Fruit fly (Drosophila melanogaster): Measurements from ENCODE around the gene Rbp9.

Rbp9 gene

DNA sequence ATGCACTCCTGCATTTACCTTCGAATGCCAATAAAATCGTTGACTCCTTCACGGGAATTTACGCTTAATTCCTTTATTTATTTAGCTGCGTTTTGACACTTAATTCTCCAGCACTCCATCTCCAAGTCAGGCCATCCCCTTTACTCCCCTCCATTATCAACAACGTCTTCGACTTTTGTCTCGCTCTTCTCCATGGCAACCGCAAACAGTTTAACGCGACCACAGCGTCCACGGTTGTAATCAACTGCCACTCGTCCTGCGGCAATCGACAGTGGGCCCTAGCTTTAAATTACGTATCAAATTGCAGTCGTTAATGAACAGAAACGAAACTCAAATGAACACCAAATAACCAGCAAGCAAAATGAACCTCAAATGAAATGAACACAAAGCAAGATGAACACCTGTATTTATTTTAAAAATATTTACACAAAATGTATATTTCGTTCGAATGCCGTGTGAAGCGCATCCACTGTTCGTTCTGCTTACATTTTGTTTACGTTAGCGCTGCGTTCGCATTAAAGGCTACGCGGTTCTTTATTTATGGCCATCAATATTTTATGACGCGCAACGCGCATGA, 22.9 kb upstream of the Rbp9 start (continued):
- TF ChIP-seq eve (GFP tag; optimal IDR thresholded peaks at IDR 0.05) (no peak), abd-A (tag; optimal IDR thresholded peaks at IDR 0.05) (peak; percentile 52), CG7372 (GFP tag; IDR thresholded peaks at IDR 0.05) (no peak), CG4282 (GFP tag; optimal IDR thresholded peaks at IDR 0.05) (no peak), CG17829 (tag; optimal IDR thresholded peaks at IDR 0.05) (no peak), Mes4 (GFP tag; optimal IDR thresholded peaks at IDR 0.05) (no peak), rib (GFP tag; IDR thresholded peaks at IDR 0.05) (no peak), cas (GFP tag; IDR thresholded peaks at IDR 0.05) (no peak), Ptx1 (GFP tag; IDR thresholded peaks at IDR 0.05) (no peak), fru (optimal IDR thresholded peaks at IDR 0.05) (no peak), otp (GFP tag; IDR thresholded peaks at IDR 0.05) (no peak), CG3163 (GFP tag; optimal IDR thresholded peaks at IDR 0.05) (no peak), Trl (optimal IDR thresholded peaks at IDR 0.05) (no peak), Trl (GFP tag; optimal IDR thresholded peaks at IDR 0.05) (no peak), CG11504 (tag; optimal IDR thresholded peaks at IDR 0.05) (peak; percentile 33), Poxn (GFP tag; IDR thresholded peaks at IDR 0.05) (no peak), CG10274 (GFP tag; optimal IDR thresholded peaks at IDR 0.05) (no peak), CG2120 (GFP tag; optimal IDR thresholded peaks at IDR 0.05) (peak; percentile 36), jumu (GFP tag; optimal IDR thresholded peaks at IDR 0.05) (no peak), fd102C (GFP tag; optimal IDR thresholded peaks at IDR 0.05) (no peak), CG5953 (GFP tag; IDR thresholded peaks at IDR 0.05) (no peak), zfh2 (GFP tag; optimal IDR thresholded peaks at IDR 0.05) (no peak), CG32767 (GFP tag; IDR thresholded peaks at IDR 0.05) (no peak), CG10366 (GFP tag; IDR thresholded peaks at IDR 0.05) (no peak), CG4424 (GFP tag; optimal IDR thresholded peaks at IDR 0.05) (no peak), CG12769 (tag; optimal IDR thresholded peaks at IDR 0.05) (peak; percentile 16), CG8478 (optimal IDR thresholded peaks at IDR 0.05) (no peak), caup (GFP tag; optimal IDR thresholded peaks at IDR 0.05; ENCODE audit: severe bottlenecking) (no peak), CG7556 (GFP tag; optimal IDR thresholded peaks at IDR 0.05) (peak; percentile 42), so (GFP tag; IDR thresholded peaks at IDR 0.05) (0 out of 3 replicates have a peak, but pooled peaks have one; percentile 50), CG12391 (tag; optimal IDR thresholded peaks at IDR 0.05) (peak; percentile 17), Hmr (GFP tag; optimal IDR thresholded peaks at IDR 0.05) (peak; percentile 6), CG4820 (GFP tag; optimal IDR thresholded peaks at IDR 0.05) (no peak), CG31224 (GFP tag; IDR thresholded peaks at IDR 0.05) (no peak), Scr (GFP tag; IDR thresholded peaks at IDR 0.05; ENCODE audit: partially characterized antibody) (no peak), Hey (tag; optimal IDR thresholded peaks at IDR 0.05) (no peak), CG9437 (GFP tag; optimal IDR thresholded peaks at IDR 0.05) (peak; percentile 2), CG6765 (GFP tag; optimal IDR thresholded peaks at IDR 0.05) (peak; percentile 3), trh (GFP tag; optimal IDR thresholded peaks at IDR 0.05) (no peak), Sox102F (GFP tag; optimal IDR thresholded peaks at IDR 0.05) (peak; percentile 14), CG10462 (GFP tag; optimal IDR thresholded peaks at IDR 0.05) (no peak), vnd (GFP tag; IDR thresholded peaks at IDR 0.05; ENCODE audit: partially characterized antibody) (no peak), CG12155 (GFP tag; optimal IDR thresholded peaks at IDR 0.05) (no peak), Dref (GFP tag; IDR thresholded peaks at IDR 0.05) (no peak), luna (GFP tag; optimal IDR thresholded peaks at IDR 0.05) (no peak), Blimp-1 (GFP tag; optimal IDR thresholded peaks at IDR 0.05) (peak; percentile 15), CG14860 (GFP tag; IDR thresholded peaks at IDR 0.05; ENCODE audit: partially characterized antibody) (no peak), CG13894 (tag; optimal IDR thresholded peaks at IDR 0.05) (no peak), BtbVII (GFP tag; optimal IDR thresholded peaks at IDR 0.05) (peak; percentile 2), CG30431 (GFP tag; optimal IDR thresholded peaks at IDR 0.05) (no peak), seq (GFP tag; IDR thresholded peaks at IDR 0.05) (no peak), Deaf1 (tag; optimal IDR thresholded peaks at IDR 0.05) (peak; percentile 0)

All from whole organism, embryonic.